Worm (Caenorhabditis elegans): ENCODE data around the gene R151.1.
A peak's percentile ranks its signal among the peaks of the same experiment; 100 is the strongest.

Gene R151.1

ce11 chrIII:7209721-7210120 is 6.6 kb upstream of the R151.1 start, which contains the start of gene R151.2 (continued):
- TF ChIP-seq dve-1 (tag; optimal IDR thresholded peaks at IDR 0.05; ENCODE audit: insufficient read depth) (no peak), F49E8.2 (tag; optimal IDR thresholded peaks at IDR 0.05; ENCODE audit: borderline replicate concordance) (peak; percentile 62), Y48G9A.11 (GFP tag; IDR thresholded peaks at IDR 0.05) (peak; percentile 38; the same call in 1 of the 2 replicates), daf-8 (GFP tag; IDR thresholded peaks at IDR 0.05) (no peak), ctbp-1 (GFP tag; IDR thresholded peaks at IDR 0.05) (no peak), saeg-2 (GFP tag; IDR thresholded peaks at IDR 0.05) (no peak), jun-1 (tag; optimal IDR thresholded peaks at IDR 0.05) (no peak), mdt-29 (GFP tag; IDR thresholded peaks at IDR 0.05) (no peak), lin-29 (GFP tag; IDR thresholded peaks at IDR 0.05) (no peak), nhr-48 (tag; optimal IDR thresholded peaks at IDR 0.05) (no peak)

- TF ChIP-seq aha-1 (tag) (peak; percentile 90), mes-2 (tag; optimal IDR thresholded peaks at IDR 0.05; ENCODE audit: poor library complexity, severe bottlenecking) (peak; percentile 35), F44E2.7 (GFP tag; IDR thresholded peaks at IDR 0.05) (no peak), jun-1 (tag; optimal IDR thresholded peaks at IDR 0.05) (no peak), attf-4 (tag; optimal IDR thresholded peaks at IDR 0.05) (no peak), nhr-25 (tag; optimal IDR thresholded peaks at IDR 0.05; ENCODE audit: borderline replicate concordance, insufficient read depth) (no peak), unc-62 (GFP tag; optimal IDR thresholded peaks at IDR 0.05 in 1 of 2) (peak in 1 of 2 experiments; percentile 76), unc-62 (tag; optimal IDR thresholded peaks at IDR 0.05) (no peak), lin-15B (tag; optimal IDR thresholded peaks at IDR 0.05) (no peak), spr-1 (tag; optimal IDR thresholded peaks at IDR 0.05) (no peak)
These were observed 5.8 kb upstream of the R151.1 start for ce11 chrIII:7210486-7210885.

DNA sequence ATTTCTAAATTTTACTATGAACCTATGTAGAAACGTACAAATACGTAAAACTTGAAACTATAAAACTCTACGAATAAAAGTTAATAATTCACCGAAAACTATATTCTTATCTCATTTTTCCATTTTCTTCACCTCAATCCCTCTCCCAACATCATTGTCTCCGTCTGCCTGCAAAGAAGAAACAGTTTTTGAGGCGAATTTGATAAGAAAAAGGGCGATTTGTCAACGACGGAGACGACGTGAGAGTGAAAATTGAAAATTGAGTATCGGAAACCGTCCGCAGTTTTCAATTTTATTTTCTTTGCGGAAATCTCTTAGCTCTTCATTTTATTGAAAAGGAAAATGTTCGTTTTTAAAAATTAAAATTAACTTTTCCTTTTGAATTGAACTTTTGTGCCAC is 4.3 kb upstream of the R151.1 start:
- TF ChIP-seq mxl-2 (GFP tag; conservative IDR thresholded peaks at IDR 0.05), result no peak
- peak; percentile 36 for TF ChIP-seq nhr-28 (tag; optimal IDR thresholded peaks at IDR 0.05)
- TF ChIP-seq pqm-1 (tag; optimal IDR thresholded peaks at IDR 0.05), result peak; percentile 55
- no peak for TF ChIP-seq lin-39 (tag; optimal IDR thresholded peaks at IDR 0.05)
- TF ChIP-seq hlh-11 (tag; optimal IDR thresholded peaks at IDR 0.05), result peak; percentile 31
- TF ChIP-seq ctbp-1 (GFP tag; IDR thresholded peaks at IDR 0.05), result no peak
- TF ChIP-seq daf-16 (GFP tag; optimal IDR thresholded peaks at IDR 0.05), result no peak
- TF ChIP-seq daf-16 (tag; optimal IDR thresholded peaks at IDR 0.05), result peak; percentile 29
- TF ChIP-seq dmd-6 (GFP tag; IDR thresholded peaks at IDR 0.05), result peak; percentile 28; the same call in 1 of the 2 replicates
- peak in 1 of 2 experiments; percentile 61 for TF ChIP-seq unc-62 (GFP tag; optimal IDR thresholded peaks at IDR 0.05 in 1 of 2)
- no peak for TF ChIP-seq unc-62 (tag; optimal IDR thresholded peaks at IDR 0.05)

DNA sequence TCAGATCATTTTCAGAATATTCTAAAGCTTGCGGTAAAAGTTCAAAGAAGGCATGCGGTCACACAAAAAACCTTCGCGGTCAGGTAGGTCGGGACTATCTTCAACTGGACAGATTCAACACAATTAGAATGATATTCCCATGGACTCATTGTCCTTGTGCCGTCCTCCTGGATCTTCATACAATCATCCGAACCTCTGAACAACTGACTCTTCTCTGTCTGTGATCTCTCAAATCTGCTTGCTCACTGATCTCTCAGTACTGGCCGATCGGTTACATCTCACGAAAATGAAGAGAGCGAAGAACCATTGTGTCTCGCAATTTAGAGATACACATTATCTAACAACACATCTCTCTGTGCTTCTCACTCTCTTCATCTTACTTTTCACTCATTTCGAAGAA is 794 bp upstream of the R151.1 start:
- TF ChIP-seq T20F7.1 (GFP tag; optimal IDR thresholded peaks at IDR 0.05) (no peak), attf-4 (tag; optimal IDR thresholded peaks at IDR 0.05) (no peak), unc-39 (tag; optimal IDR thresholded peaks at IDR 0.05) (no peak), lsy-2 (tag; optimal IDR thresholded peaks at IDR 0.05) (no peak), zag-1 (tag; optimal IDR thresholded peaks at IDR 0.05) (no peak), unc-62 (GFP tag; optimal IDR thresholded peaks at IDR 0.05 in 1 of 2) (peak in 1 of 2 experiments; percentile 54), unc-62 (tag; optimal IDR thresholded peaks at IDR 0.05) (no peak), arid-1 (GFP tag; conservative IDR thresholded peaks at IDR 0.05) (no peak)

ce11 chrIII:7216924-7217521 is 697 bp downstream of the R151.1 start:
- TF ChIP-seq ceh-20 (GFP tag; IDR thresholded peaks at IDR 0.05) (0 out of 2 replicates have a peak, but pooled peaks have one; percentile 48), cey-2 (tag; optimal IDR thresholded peaks at IDR 0.05; ENCODE audit: borderline replicate concordance, insufficient read depth) (no peak), hlh-11 (tag; optimal IDR thresholded peaks at IDR 0.05) (peak; percentile 68), mdl-1 (tag; optimal IDR thresholded peaks at IDR 0.05) (peak in 1 of 2 experiments; percentile 0), daf-16 (GFP tag; optimal IDR thresholded peaks at IDR 0.05) (peak in 1 of 2 experiments; percentile 95), daf-16 (tag; optimal IDR thresholded peaks at IDR 0.05) (no peak), ztf-7 (tag; optimal IDR thresholded peaks at IDR 0.05) (no peak), nhr-11 (tag; optimal IDR thresholded peaks at IDR 0.05) (peak; percentile 82), hlh-30 (tag; optimal IDR thresholded peaks at IDR 0.05; ENCODE audit: insufficient read depth) (peak; percentile 68), madf-9 (GFP tag; conservative IDR thresholded peaks at IDR 0.05) (no peak), aha-1 (tag) (peak; percentile 84), daf-8 (GFP tag; IDR thresholded peaks at IDR 0.05) (no peak), sdz-12 (GFP tag; optimal IDR thresholded peaks at IDR 0.05) (no peak), nhr-28 (tag; optimal IDR thresholded peaks at IDR 0.05) (peak; percentile 5), snpc-4 (tag; optimal IDR thresholded peaks at IDR 0.05) (no peak), dmd-8 (GFP tag; IDR thresholded peaks at IDR 0.05) (no peak), unc-62 (GFP tag; optimal IDR thresholded peaks at IDR 0.05 in 1 of 2) (peak in 1 of 2 experiments; percentile 68), unc-62 (tag; optimal IDR thresholded peaks at IDR 0.05) (no peak), mes-2 (tag; optimal IDR thresholded peaks at IDR 0.05; ENCODE audit: poor library complexity, severe bottlenecking) (no peak)
